Fruit fly (Drosophila melanogaster) whole organism, wandering third instar larva: Measurements from ENCODE around the gene CG42585.

Experiments
- Abd-B ChIP-seq: fragments of >200 bp; optimal IDR thresholded peaks from 2 replicates; lab custom pipeline; 2017; ENCODE audit warnings: missing biosample characterization, missing genetic modification characterization
- Hr78 ChIP-seq: fragments of >200 bp; optimal IDR thresholded peaks from 2 replicates; lab custom pipeline; 2017; ENCODE audit warnings: missing biosample characterization, missing genetic modification characterization
- Myc ChIP-seq: fragments of >200 bp; optimal IDR thresholded peaks from 2 replicates; lab custom pipeline; 2017
- brk ChIP-seq: fragments of 200-800 bp; sonication (Bioruptor generic); optimal IDR thresholded peaks from 2 replicates; lab custom pipeline; 2016; ENCODE audit warnings: missing biosample characterization, mild to moderate bottlenecking, missing genetic modification characterization
- dl ChIP-seq, 2 experiments: fragments of 175-275, 200-275 bp in 1 of 2; fragments of 200-275 bp in 1 of 2; sonication (Bioruptor generic); optimal IDR thresholded peaks; lab custom pipeline; 2018; ENCODE audit warnings: mild to moderate bottlenecking in 2 of 2, missing biosample characterization in 2 of 2, missing genetic modification characterization in 2 of 2, moderate library complexity in 2 of 2; ENCODE audit not compliant: partially characterized antibody in 2 of 2, insufficient read depth in 1 of 2
- h ChIP-seq: fragments of 200-800 bp; sonication (Bioruptor generic); optimal IDR thresholded peaks from 3 replicates; lab custom pipeline; 2016; ENCODE audit warnings: missing biosample characterization, mild to moderate bottlenecking, missing genetic modification characterization
- psq ChIP-seq: fragments of 200-800 bp; sonication (Bioruptor generic); optimal IDR thresholded peaks from 3 replicates; lab custom pipeline; 2017; ENCODE audit warnings: missing biosample characterization, mild to moderate bottlenecking, missing genetic modification characterization, moderate library complexity
- usp ChIP-seq: fragments of >200 bp; optimal IDR thresholded peaks from 2 replicates; lab custom pipeline; 2017; ENCODE audit warnings: missing biosample characterization, missing genetic modification characterization

DNA sequence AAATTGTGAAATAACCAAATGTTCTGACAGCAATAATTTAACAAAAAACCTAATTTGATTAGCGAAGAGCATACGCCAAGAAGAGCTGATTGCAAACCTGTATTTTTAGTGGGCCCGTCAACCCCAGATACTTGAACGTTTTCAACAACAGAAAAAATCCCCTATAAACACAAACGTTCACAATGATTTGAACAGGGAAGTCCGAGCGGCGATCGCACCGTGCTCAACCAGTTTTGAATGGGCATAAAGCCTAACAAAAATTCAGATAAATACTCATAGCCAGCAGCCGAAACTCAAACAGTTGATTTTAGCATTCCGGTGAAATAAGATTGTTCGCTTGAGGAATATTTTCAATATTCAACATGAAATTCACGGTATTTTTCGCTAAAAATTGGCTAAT lies 26.2 kb upstream of the CG42585 start, which contains the start of gene CG34165:
- no peak for TF ChIP-seq usp (GFP tag; lab: Kevin White, UChicago)
- TF ChIP-seq dl (GFP tag; optimal IDR thresholded peaks at IDR 0.05; lab: Kevin White, UChicago; ENCODE audit: insufficient read depth in 1 of 2, partially characterized antibody in 2 of 2), result no peak
- TF ChIP-seq Hr78 (GFP tag; lab: Kevin White, UChicago), result no peak
- no peak for TF ChIP-seq brk (GFP tag; lab: Kevin White, UChicago)
- TF ChIP-seq psq (GFP tag; lab: Kevin White, UChicago), result no peak
- no peak for TF ChIP-seq h
- TF ChIP-seq Myc, result no peak
- no peak for TF ChIP-seq Abd-B
